Worm (Caenorhabditis elegans) whole organism, young adult: Measurements from ENCODE around the gene F14H8.2.

Source experiments
- B0261.1 ChIP-seq: sonication (generic microtip); optimal IDR thresholded peaks from 2 replicates; lab custom pipeline; 2016; ENCODE audit warnings: mild to moderate bottlenecking, missing genetic modification characterization, moderate library complexity, missing compliant biosample characterization
- ZK185.1 ChIP-seq: sonication (generic microtip); optimal IDR thresholded peaks from 2 replicates; lab custom pipeline; 2016; ENCODE audit warnings: mild to moderate bottlenecking, missing genetic modification characterization, missing compliant biosample characterization; ENCODE audit not compliant: poor library complexity, severe bottlenecking
- egl-18 ChIP-seq: fragments of 200-800 bp; sonication (Bioruptor generic); IDR thresholded peaks from 2 replicates; pipeline ENCODE4 v1.3.6; 2022; ENCODE audit warnings: missing genetic modification reagents, missing genetic modification characterization, missing compliant biosample characterization
- lin-54 ChIP-seq: fragments of 200-800 bp; sonication (Bioruptor generic); optimal IDR thresholded peaks from 2 replicates; lab custom pipeline; 2018; ENCODE audit warnings: mild to moderate bottlenecking, missing genetic modification characterization, missing compliant biosample characterization
- rec-8 ChIP-seq, 2 experiments: sonication (generic microtip); optimal IDR thresholded peaks; 2 replicates each; lab custom pipeline; 2016; ENCODE audit warnings: mild to moderate bottlenecking in 2 of 2, missing genetic modification characterization in 2 of 2, missing genetic modification reagents in 2 of 2, missing genotype in 2 of 2, missing biosample characterization in 1 of 2, missing compliant biosample characterization in 1 of 2, moderate library complexity in 1 of 2

- TF ChIP-seq ZK185.1 (no peak), lin-54 (GFP tag; lab: Kevin White, UChicago) (no peak), B0261.1 (tag; lab: Kevin White, UChicago) (no peak), egl-18 (GFP tag; lab: Robert Waterston, UW) (no peak), rec-8 (tag; optimal IDR thresholded peaks at IDR 0.05; lab: Kevin White, UChicago) (no peak)
Measured at ce11 chrV:14990843-14991242, 29.3 kb downstream of the F14H8.2 start, which contains the start of the genes cdt-2 and T01C3.2.
